Worm (Caenorhabditis elegans): Measurements from ENCODE around the gene sri-18.

Gene sri-18

ce11 chrV:10210244-10210643 lies 50.1 kb downstream of the sri-18 start, which contains the start of gene tftc-3:
Gene tftc-3, minus strand, starts transcription at chrV:10210344.
- no peak for TF ChIP-seq lin-39 (tag; optimal IDR thresholded peaks at IDR 0.05)
- no peak for TF ChIP-seq elt-1 (tag; optimal IDR thresholded peaks at IDR 0.05)
- no peak for TF ChIP-seq lin-15B (tag; optimal IDR thresholded peaks at IDR 0.05)
- TF ChIP-seq mdl-1 (tag; optimal IDR thresholded peaks at IDR 0.05) = no peak
- TF ChIP-seq jun-1 (tag; optimal IDR thresholded peaks at IDR 0.05) = no peak
- no peak for TF ChIP-seq tbx-2 (tag; optimal IDR thresholded peaks at IDR 0.05)
- no peak for TF ChIP-seq unc-62 (GFP tag; optimal IDR thresholded peaks at IDR 0.05)
- no peak for TF ChIP-seq nhr-43 (tag; optimal IDR thresholded peaks at IDR 0.05; ENCODE audit: poor library complexity, severe bottlenecking)
- no peak for TF ChIP-seq nhr-23 (tag; optimal IDR thresholded peaks at IDR 0.05)

Measured in whole organism, L3 larva.